Fruit fly (Drosophila melanogaster): ENCODE data around the gene smp-30.
A peak's percentile ranks its signal among the peaks of the same experiment; 100 is the strongest.

DNA sequence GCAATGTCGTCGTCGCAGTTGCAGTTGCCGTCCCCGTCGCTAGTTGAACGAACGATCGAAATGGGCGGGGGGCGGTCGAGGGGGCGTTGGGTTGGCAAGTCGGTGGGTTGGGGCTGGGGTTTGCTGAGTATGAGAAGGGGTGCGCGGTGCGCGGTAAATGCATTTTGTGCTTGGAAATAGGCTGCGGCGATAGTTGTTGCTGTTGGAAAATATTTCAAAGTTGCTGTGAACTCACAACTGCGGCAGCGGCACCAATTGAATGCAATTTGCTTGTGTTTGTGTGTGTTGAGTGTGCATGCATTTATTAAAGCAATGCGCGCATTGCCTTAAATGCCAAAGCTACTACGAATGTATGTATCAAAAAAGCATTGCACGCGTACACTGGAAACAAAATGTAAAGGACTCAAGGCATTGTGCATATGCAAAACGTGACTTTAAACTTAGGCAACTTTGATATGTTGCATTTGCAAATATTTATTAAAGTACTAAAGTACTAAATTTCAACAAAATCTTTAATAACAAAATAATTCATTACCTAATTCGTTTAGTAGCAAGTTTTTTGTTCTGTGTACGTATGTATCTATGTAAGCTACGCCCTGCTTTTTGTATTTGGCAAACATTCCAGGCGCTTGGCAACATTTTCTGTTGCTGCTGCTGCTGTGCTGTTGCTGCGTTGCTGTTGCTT lies 36.0 kb downstream of the smp-30 start:
- TF ChIP-seq CG30403 (GFP tag; optimal IDR thresholded peaks at IDR 0.05) (peak; percentile 14), sisA (GFP tag; IDR thresholded peaks at IDR 0.05) (peak; percentile 63), stwl (tag; optimal IDR thresholded peaks at IDR 0.05) (no peak)

Measured in whole organism, embryonic.